Worm (Caenorhabditis elegans) whole organism, L4/young adult: ENCODE data around the gene K07D4.2.

Source experiments
- W03F9.2 ChIP-seq: fragments of 150-350 bp; optimal IDR thresholded peaks from 2 replicates; lab custom pipeline; 2014; ENCODE audit warnings: missing biosample characterization, missing genetic modification characterization
- him-1 ChIP-seq: sonication (generic microtip); optimal IDR thresholded peaks from 2 replicates; lab custom pipeline; 2016; ENCODE audit warnings: missing genotype, missing genetic modification reagents, missing genetic modification characterization, missing compliant biosample characterization

- TF ChIP-seq W03F9.2, result no peak
- no peak for TF ChIP-seq him-1
These were observed 45.8 kb downstream of the K07D4.2 start for ce11 chrII:3999537-3999936.
